Worm (Caenorhabditis elegans): ENCODE data around the gene moa-2.

ce11 chrII:7736725-7737124 lies 37.9 kb upstream of the moa-2 start:
- no peak for TF ChIP-seq dao-5 (tag; optimal IDR thresholded peaks at IDR 0.05)
- TF ChIP-seq him-1 (tag; optimal IDR thresholded peaks at IDR 0.05), result no peak
- no peak for TF ChIP-seq W03F9.2 (tag; optimal IDR thresholded peaks at IDR 0.05)
